Worm (Caenorhabditis elegans) whole organism, midembryonic: ENCODE results near the gene glb-4.

Experiments used
- cog-1 ChIP-seq: sonication (generic microtip); optimal IDR thresholded peaks from 2 replicates; lab custom pipeline; 2016; ENCODE audit warnings: missing genetic modification characterization, missing compliant biosample characterization
- flt-1 ChIP-seq: fragments of 200-800 bp; sonication (Bioruptor generic); IDR thresholded peaks from 2 replicates; pipeline ENCODE4 v1.3.6; 2022; ENCODE audit warnings: missing genetic modification characterization, missing compliant biosample characterization
- klf-2 ChIP-seq: fragments of 200-800 bp; sonication (Bioruptor generic); conservative IDR thresholded peaks from 2 replicates; pipeline ENCODE4 v1.3.6; 2022; ENCODE audit warnings: missing genetic modification reagents, missing genetic modification characterization, missing compliant biosample characterization
- med-1 ChIP-seq: sonication (generic microtip); optimal IDR thresholded peaks from 2 replicates; lab custom pipeline; 2017; ENCODE audit warnings: missing genetic modification characterization, mild to moderate bottlenecking, missing compliant biosample characterization, antibody characterized with exemption, missing genetic modification reagents; ENCODE audit not compliant: insufficient read depth
- tab-1 ChIP-seq: fragments of 200-800 bp; sonication (Bioruptor generic); IDR thresholded peaks from 2 replicates; pipeline ENCODE4 v1.3.6; 2022; ENCODE audit warnings: missing genetic modification characterization, missing compliant biosample characterization
- ztf-29 ChIP-seq: fragments of 200-800 bp; sonication (Bioruptor generic); IDR thresholded peaks from 2 replicates; pipeline ENCODE4 v1.3.6; 2022; ENCODE audit warnings: missing genetic modification reagents, missing genetic modification characterization, missing compliant biosample characterization

DNA sequence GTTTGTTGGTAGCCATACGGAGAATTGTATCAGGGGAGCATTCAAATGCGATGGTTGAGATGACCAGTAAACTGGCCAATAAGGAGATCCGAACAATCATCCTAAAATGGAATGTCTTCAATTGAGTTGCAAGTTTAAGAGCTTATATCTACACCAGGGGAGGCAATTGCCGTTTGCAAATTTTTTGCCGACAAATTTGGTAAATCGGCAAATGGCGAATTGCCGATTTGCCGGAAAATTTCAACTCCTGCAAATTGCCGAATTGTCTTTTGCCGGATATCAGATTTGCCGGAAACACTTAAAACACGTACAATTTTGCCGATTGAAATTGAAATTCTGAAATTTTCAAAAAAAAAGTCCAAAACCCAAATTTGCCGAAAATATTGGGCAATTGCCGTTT, 23.8 kb upstream of the glb-4 start, which contains the start of gene F40F8.5:
- no peak for TF ChIP-seq flt-1 (GFP tag; lab: Robert Waterston, UW)
- TF ChIP-seq tab-1 (GFP tag; lab: Robert Waterston, UW): no peak
- TF ChIP-seq med-1 (GFP tag; lab: Kevin White, UChicago): no peak
- no peak for TF ChIP-seq klf-2 (GFP tag; lab: Robert Waterston, UW)
- TF ChIP-seq cog-1 (tag; lab: Kevin White, UChicago): no peak
- TF ChIP-seq ztf-29 (GFP tag; lab: Robert Waterston, UW): no peak
